Worm (Caenorhabditis elegans): Measurements from ENCODE around the gene ZC239.15.
"Not testable (repeated sequence)": the region's sequence is repeated elsewhere in the genome, so short reads cannot be mapped to it uniquely, and the experiment has no call there.

DNA sequence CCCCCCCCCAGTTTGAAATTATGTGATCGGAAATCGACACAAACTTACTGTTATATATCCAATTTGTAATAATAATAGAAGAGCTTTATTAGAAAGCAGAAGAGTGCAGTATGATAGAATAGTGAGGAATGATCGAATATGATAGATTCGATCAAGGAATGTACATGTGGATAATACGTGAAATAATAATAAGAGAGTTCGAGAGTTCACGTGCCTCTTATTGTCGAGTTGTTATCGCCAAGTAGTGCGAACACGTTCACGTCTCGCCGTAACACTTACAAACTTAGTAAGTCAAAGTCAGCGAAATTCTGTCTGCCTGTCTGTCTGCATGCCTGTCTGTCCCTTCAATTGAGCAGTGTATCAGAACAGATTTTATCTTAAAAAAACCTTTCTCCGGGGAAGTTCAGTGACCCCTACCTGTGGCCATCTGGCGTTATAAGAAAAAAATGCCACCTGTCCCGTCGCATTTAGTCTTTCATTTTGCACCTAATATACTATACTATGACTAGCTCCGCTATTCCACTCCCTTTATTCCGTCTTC, 41.2 kb downstream of the ZC239.15 start, which contains the start of the genes Y27F2A.6 and Y27F2A.8:
- not testable (repeated sequence) for TF ChIP-seq sdc-2 (tag; optimal IDR thresholded peaks at IDR 0.05); pat-9 (tag; optimal IDR thresholded peaks at IDR 0.05); pha-4 (tag; optimal IDR thresholded peaks at IDR 0.05); tbx-7 (tag; optimal IDR thresholded peaks at IDR 0.05); ceh-14 (tag; optimal IDR thresholded peaks at IDR 0.05); ceh-24 (tag; optimal IDR thresholded peaks at IDR 0.05); ama-1 (optimal IDR thresholded peaks at IDR 0.05); K09A11.1 (tag; optimal IDR thresholded peaks at IDR 0.05; ENCODE audit: insufficient read depth); hlh-8 (tag; optimal IDR thresholded peaks at IDR 0.05)

Data from whole organism, late embryonic.